Worm (Caenorhabditis elegans): ENCODE results near the gene ZK250.2.
"Not testable (repeated sequence)": the region's sequence is repeated elsewhere in the genome, so short reads cannot be mapped to it uniquely, and the experiment has no call there.

ZK250.2 gene

DNA sequence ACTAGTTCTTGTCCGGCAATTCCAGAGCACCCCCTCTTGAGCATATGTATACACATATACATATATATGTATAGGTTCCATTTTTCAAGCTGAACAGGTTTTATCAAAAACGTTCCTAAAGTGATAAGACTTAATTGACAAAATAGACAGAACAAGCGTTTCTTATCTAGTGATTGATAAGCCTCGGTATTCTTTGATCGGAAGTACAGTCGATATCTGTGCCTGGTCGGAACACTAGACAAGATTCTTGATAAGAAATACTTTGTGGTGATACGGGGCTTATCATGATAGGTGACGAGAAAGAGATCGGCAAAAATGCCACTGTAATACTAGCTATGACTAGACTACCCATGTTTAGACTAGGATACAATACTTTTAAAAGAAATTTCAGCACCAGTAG, 626 bp downstream of the ZK250.2 start:
- TF ChIP-seq W03F9.2 (tag; optimal IDR thresholded peaks at IDR 0.05): no peak
- no peak for TF ChIP-seq him-1 (tag; optimal IDR thresholded peaks at IDR 0.05)
- TF ChIP-seq dao-5 (tag; optimal IDR thresholded peaks at IDR 0.05): no peak

DNA sequence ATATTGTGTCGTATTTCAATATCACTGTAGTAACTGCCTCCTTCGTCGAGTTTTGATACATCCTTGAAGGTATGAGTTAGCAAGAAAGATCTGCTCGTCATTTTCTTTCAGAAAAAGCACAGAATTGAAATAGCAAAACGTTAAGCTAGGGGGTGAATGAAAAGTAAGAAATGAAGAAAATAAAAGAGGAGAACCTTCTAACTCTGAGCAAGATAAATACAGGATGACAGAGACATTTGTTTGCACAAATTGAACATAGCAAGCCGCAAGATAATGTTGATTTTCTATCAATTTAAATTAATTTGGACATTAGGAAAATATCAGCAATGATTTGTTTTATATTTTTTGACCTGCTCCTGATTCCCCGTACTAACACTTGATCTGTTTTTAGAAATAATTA, 7.1 kb downstream of the ZK250.2 start, which contains the start of gene math-49:
math-49 (minus strand) TSS at position 101 of the 400 bp plus-strand sequence.
- TF ChIP-seq dao-5, W03F9.2, him-1 (tag; optimal IDR thresholded peaks at IDR 0.05): not testable (repeated sequence)

DNA sequence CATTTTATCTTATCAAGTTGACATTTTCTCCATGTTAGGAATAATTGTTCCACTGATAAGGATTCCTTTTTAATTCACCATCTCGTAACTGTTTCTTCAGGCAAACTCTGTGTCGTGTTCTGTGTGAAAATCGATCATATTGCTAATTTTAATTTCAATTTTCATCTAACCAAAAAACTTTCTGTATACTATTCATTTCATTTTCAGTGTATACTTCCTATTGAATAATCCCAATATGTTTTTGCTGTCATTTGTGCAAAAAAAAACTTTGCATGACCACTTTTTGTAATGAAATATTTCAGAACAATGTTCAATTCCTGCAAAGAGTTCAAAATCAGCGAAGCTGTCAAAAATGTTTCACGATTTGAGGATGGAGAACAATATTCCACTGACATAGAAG, 38.5 kb downstream of the ZK250.2 start, which contains the start of gene Y16E11A.4:
Y16E11A.4 (plus strand) TSS at position 301 of the 400 bp plus-strand sequence.
- TF ChIP-seq dao-5 (tag; optimal IDR thresholded peaks at IDR 0.05) (no peak), W03F9.2 (tag; optimal IDR thresholded peaks at IDR 0.05) (no peak), him-1 (tag; optimal IDR thresholded peaks at IDR 0.05) (no peak)

DNA sequence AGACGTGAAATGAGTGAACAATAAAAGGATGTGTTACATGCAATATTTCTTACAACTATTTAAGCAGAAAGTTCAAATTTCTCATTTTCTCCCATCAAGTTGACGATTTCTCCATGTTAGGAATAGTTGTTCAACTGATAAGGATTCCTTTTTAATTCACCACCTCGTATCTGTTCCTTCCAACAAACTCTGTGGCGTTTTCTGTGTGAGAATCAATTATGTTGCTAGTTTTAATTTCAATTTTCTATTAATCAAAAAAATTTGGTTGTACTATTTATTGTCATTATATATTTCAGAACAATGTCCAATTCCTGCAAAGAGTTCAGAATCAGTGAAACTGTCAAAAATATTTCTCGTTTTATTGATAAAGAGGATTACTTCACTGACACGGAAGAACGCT, 40.5 kb downstream of the ZK250.2 start, which contains the start of gene math-44:
math-44 (plus strand) TSS at position 301 of the 400 bp plus-strand sequence.
- TF ChIP-seq W03F9.2 (tag; optimal IDR thresholded peaks at IDR 0.05) (no peak), him-1 (tag; optimal IDR thresholded peaks at IDR 0.05) (no peak), dao-5 (tag; optimal IDR thresholded peaks at IDR 0.05) (no peak)

DNA sequence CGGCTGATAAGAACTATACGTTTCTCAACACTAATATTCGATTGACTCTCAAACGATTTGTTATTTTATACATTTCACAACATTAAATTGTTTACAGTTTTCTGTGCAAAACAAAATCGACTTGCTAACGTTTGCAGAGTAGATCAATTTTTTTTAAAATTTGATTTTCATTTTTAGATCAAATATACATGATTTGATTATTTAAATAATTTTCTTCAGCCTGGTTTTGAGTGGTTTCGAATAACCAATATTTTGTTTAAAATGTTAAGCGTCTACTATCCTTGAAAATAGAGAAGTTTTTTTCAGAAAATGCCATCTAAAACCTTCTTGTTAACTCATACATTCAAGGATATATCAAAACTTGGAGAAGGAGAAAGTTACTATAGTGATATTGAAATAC, 45.2 kb downstream of the ZK250.2 start, which contains the start of gene math-21:
math-21 (plus strand) TSS at position 301 of the 400 bp plus-strand sequence.
- TF ChIP-seq W03F9.2 (tag; optimal IDR thresholded peaks at IDR 0.05): no peak
- TF ChIP-seq him-1 (tag; optimal IDR thresholded peaks at IDR 0.05): no peak
- no peak for TF ChIP-seq dao-5 (tag; optimal IDR thresholded peaks at IDR 0.05)

DNA sequence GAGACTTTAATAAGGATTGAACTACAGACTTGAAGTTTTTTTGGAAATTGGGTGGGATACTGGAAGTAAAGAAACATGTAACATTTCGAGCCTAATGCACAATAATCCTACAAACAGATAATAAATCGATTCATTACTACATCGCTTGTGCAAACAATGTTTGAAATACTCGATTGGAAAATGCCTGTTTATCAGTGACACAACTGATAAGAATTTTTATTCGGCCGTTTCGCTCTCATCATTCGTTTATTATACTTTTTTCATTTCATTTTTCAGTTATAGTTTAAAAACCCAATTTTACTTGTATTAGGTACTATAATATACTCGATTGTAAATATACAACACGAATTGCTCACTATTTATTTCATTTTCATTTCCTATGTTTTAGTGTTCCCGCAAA, 47.3 kb downstream of the ZK250.2 start:
- no peak for TF ChIP-seq dao-5 (tag; optimal IDR thresholded peaks at IDR 0.05)
- no peak for TF ChIP-seq W03F9.2 (tag; optimal IDR thresholded peaks at IDR 0.05)
- no peak for TF ChIP-seq him-1 (tag; optimal IDR thresholded peaks at IDR 0.05)

DNA sequence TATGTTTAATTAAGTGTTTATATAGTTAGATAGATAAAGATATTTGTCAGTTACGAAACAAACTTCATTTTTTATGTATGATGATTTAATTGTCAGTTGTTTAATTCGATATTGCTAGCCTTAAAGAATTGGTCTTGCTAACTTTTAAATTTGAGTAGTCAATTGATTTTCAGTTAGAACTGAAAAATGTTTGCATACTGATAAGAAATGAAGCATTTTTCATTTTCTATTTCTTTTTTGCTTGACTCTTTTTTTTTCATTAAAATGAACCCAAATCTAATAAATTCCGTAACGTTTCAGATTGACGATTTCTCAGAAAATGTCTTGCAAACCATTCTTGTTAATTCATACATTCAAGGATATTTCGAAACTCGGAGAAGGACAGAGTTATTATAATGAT, 47.7 kb downstream of the ZK250.2 start, which contains the start of gene math-20:
math-20 (plus strand) TSS at position 301 of the 400 bp plus-strand sequence.
- TF ChIP-seq W03F9.2 (tag; optimal IDR thresholded peaks at IDR 0.05) (no peak), him-1 (tag; optimal IDR thresholded peaks at IDR 0.05) (no peak), dao-5 (tag; optimal IDR thresholded peaks at IDR 0.05) (no peak)

DNA sequence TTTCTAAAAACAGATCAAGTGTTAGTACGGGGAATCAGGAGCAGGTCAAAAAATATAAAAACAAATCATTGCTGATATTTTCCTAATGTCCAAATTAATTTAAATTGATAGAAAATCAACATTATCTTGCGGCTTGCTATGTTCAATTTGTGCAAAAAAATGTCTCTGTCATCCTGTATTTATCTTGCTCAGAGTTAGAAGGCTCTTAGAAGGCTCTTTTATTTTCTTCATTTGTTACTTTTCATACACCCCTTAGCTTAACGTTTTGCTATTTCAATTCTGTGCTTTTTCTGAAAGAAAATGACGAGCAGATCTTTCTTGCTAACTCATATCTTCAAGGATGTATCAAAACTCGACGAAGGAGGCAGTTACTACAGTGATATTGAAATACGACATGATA, 50.1 kb downstream of the ZK250.2 start, which contains the start of gene math-19:
math-19 (plus strand) TSS at position 301 of the 400 bp plus-strand sequence.
- TF ChIP-seq dao-5, him-1, W03F9.2 (tag; optimal IDR thresholded peaks at IDR 0.05): not testable (repeated sequence)
